Fruit fly (Drosophila melanogaster) whole organism, larva: Measurements from ENCODE around the gene Targ1.
A peak's percentile ranks its signal among the peaks of the same experiment; 100 is the strongest.

ENCODE experiments used
- noc ChIP-seq: fragments of 200-800 bp; sonication (Bioruptor generic); optimal IDR thresholded peaks from 3 replicates; lab custom pipeline; 2019; ENCODE audit warnings: missing biosample characterization, mild to moderate bottlenecking, missing genetic modification characterization, moderate library complexity

Gene Targ1

dm6 chr3L:21216697-21217291, 14.1 kb upstream of the Targ1 start, which contains the start of the genes Trmt112 and Ilk:
TSS of gene Trmt112 (minus strand) at chr3L:21216839.
TSS of gene Ilk (plus strand) at chr3L:21216901.
- TF ChIP-seq noc, result no peak

dm6 chr3L:21209921-21210532, 7.3 kb upstream of the Targ1 start, which contains the start of the genes CG10510 and CG10508:
TSS of gene CG10510 (minus strand) at chr3L:21210084.
TSS of gene CG10508 (plus strand) at chr3L:21210215.
- no peak for TF ChIP-seq noc

- TF ChIP-seq noc, result no peak
Observed at dm6 chr3L:21206486-21206885, 3.8 kb upstream of the Targ1 start.

dm6 chr3L:21205496-21205824, 2.8 kb upstream of the Targ1 start:
- no peak for TF ChIP-seq noc

- TF ChIP-seq noc, result peak; percentile 79
Observed at dm6 chr3L:21204581-21205495, 2.2 kb upstream of the Targ1 start.

- peak; percentile 3 for TF ChIP-seq noc
Observed at dm6 chr3L:21202029-21202776, 479 bp downstream of the Targ1 start.

dm6 chr3L:21201246-21201896, 1.3 kb downstream of the Targ1 start:
- no peak for TF ChIP-seq noc

- no peak for TF ChIP-seq noc
Observed at dm6 chr3L:21200587-21200986, 2.1 kb downstream of the Targ1 start.

- no peak for TF ChIP-seq noc
Observed at dm6 chr3L:21196563-21196962, 6.1 kb downstream of the Targ1 start, which contains the start of the genes Targ3 and park. TSS of gene Targ3 (plus strand) at chr3L:21196831. TSS of gene park (minus strand) at chr3L:21196853.

dm6 chr3L:21194392-21194925, 8.2 kb downstream of the Targ1 start:
- no peak for TF ChIP-seq noc

- no peak for TF ChIP-seq noc
Observed at dm6 chr3L:21193170-21193569, 9.5 kb downstream of the Targ1 start, which contains the start of gene CG42337. TSS of gene CG42337 (minus strand) at chr3L:21193363.

dm6 chr3L:21192024-21192423, 10.7 kb downstream of the Targ1 start:
- no peak for TF ChIP-seq noc

dm6 chr3L:21186487-21186886, 16.2 kb downstream of the Targ1 start:
- no peak for TF ChIP-seq noc

dm6 chr3L:21185622-21186021, 17.1 kb downstream of the Targ1 start:
- no peak for TF ChIP-seq noc

- TF ChIP-seq noc, result peak; percentile 71
Observed at dm6 chr3L:21176935-21177581, 25.6 kb downstream of the Targ1 start.
